Worm (Caenorhabditis elegans): Measurements from ENCODE around the gene ZK792.5.

ZK792.5 gene

DNA sequence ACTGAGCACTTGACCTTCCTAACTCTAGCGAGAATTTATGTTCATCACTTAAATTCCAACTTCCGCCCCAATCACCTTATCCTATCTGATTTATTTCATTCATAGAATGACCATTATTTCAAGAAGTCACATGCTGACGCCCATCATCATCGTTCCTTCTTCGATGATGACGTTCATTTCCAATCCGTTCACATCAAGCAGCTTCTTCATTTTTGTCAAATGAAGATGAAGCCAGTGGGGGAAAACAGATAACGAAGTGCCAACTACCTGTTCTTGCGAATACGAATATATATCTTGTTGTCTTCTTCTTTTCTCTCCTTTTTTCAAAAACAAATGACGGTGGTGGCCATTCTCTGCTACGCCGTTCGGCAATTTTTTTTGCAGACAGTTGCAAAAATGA lies 14.0 kb upstream of the ZK792.5 start:
- peak; percentile 29 for TF ChIP-seq nhr-23 (tag; optimal IDR thresholded peaks at IDR 0.05)
- peak; percentile 79 for TF ChIP-seq nhr-25 (tag; optimal IDR thresholded peaks at IDR 0.05)
- no peak for TF ChIP-seq daf-12 (tag; optimal IDR thresholded peaks at IDR 0.05)
- TF ChIP-seq ceh-16 (tag; optimal IDR thresholded peaks at IDR 0.05), result no peak
- TF ChIP-seq nhr-28 (tag; optimal IDR thresholded peaks at IDR 0.05), result no peak

ce11 chrIV:11700752-11701151 lies 12.8 kb upstream of the ZK792.5 start, which contains the start of gene dpy-20:
Gene dpy-20, minus strand, starts transcription at chrIV:11700852.
- TF ChIP-seq nhr-237 (tag; optimal IDR thresholded peaks at IDR 0.05) (no peak), nhr-25 (tag; optimal IDR thresholded peaks at IDR 0.05) (peak; percentile 24)

ce11 chrIV:11700100-11700499 lies 12.2 kb upstream of the ZK792.5 start:
- no peak for TF ChIP-seq pha-4 (tag; optimal IDR thresholded peaks at IDR 0.05)
- TF ChIP-seq nhr-23 (tag; optimal IDR thresholded peaks at IDR 0.05), result peak; percentile 89
- TF ChIP-seq nhr-25 (tag; optimal IDR thresholded peaks at IDR 0.05), result peak; percentile 77
- TF ChIP-seq elt-3 (tag; optimal IDR thresholded peaks at IDR 0.05), result peak in 1 of 3 experiments; percentile 75
- no peak for TF ChIP-seq egl-27 (tag; optimal IDR thresholded peaks at IDR 0.05)
- TF ChIP-seq lsy-12 (tag; optimal IDR thresholded peaks at IDR 0.05), result no peak
- TF ChIP-seq nhr-237 (tag; optimal IDR thresholded peaks at IDR 0.05), result no peak
- TF ChIP-seq nhr-43 (tag; optimal IDR thresholded peaks at IDR 0.05; ENCODE audit: poor library complexity, severe bottlenecking), result peak; percentile 50
- no peak for TF ChIP-seq ztf-4 (tag; optimal IDR thresholded peaks at IDR 0.05)

- TF ChIP-seq elt-1 (tag; optimal IDR thresholded peaks at IDR 0.05), result no peak
- no peak for TF ChIP-seq nhr-25 (tag; optimal IDR thresholded peaks at IDR 0.05)
- TF ChIP-seq eor-1 (tag; optimal IDR thresholded peaks at IDR 0.05), result no peak
- no peak for TF ChIP-seq nhr-237 (tag; optimal IDR thresholded peaks at IDR 0.05)
Observed at ce11 chrIV:11697514-11697913, 9.6 kb upstream of the ZK792.5 start.

DNA sequence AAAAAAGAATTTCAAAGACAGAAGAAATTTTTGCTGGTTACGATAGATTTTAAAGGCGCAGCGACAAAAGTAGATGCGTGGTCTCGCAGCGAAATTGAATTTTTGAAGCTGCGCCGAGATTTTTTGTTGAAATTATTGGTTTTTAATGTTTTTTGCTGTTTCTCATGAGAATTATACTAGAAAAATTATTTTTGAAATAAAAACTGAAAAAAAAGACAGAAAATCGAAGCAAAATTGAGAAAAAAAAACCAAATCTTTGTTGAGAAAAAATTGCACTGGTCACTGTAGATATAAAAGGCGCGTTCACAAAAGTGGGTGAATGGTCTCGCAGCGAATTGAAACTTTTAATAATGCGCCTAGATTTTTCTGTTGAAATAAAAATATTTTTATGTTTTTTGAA lies 7.7 kb upstream of the ZK792.5 start:
- TF ChIP-seq nhr-23 (tag; optimal IDR thresholded peaks at IDR 0.05) (peak; percentile 6), ceh-28 (tag; optimal IDR thresholded peaks at IDR 0.05) (no peak), unc-39 (tag; optimal IDR thresholded peaks at IDR 0.05) (no peak)

- TF ChIP-seq ceh-9 (tag; optimal IDR thresholded peaks at IDR 0.05) (no peak), nhr-43 (tag; optimal IDR thresholded peaks at IDR 0.05; ENCODE audit: poor library complexity, severe bottlenecking) (no peak), elt-2 (tag; optimal IDR thresholded peaks at IDR 0.05) (no peak), fos-1 (tag; optimal IDR thresholded peaks at IDR 0.05) (no peak), jun-1 (tag; optimal IDR thresholded peaks at IDR 0.05) (no peak), unc-62 (GFP tag; optimal IDR thresholded peaks at IDR 0.05) (no peak), eor-1 (tag; optimal IDR thresholded peaks at IDR 0.05) (no peak), ceh-16 (tag; optimal IDR thresholded peaks at IDR 0.05) (no peak), nfya-1 (tag; optimal IDR thresholded peaks at IDR 0.05; ENCODE audit: insufficient read depth) (no peak), fkh-10 (GFP tag; optimal IDR thresholded peaks at IDR 0.05) (no peak), pqm-1 (tag; optimal IDR thresholded peaks at IDR 0.05) (no peak), daf-12 (tag; optimal IDR thresholded peaks at IDR 0.05) (no peak), nhr-11 (tag; optimal IDR thresholded peaks at IDR 0.05) (no peak), mml-1 (tag; optimal IDR thresholded peaks at IDR 0.05) (no peak), lin-39 (tag; optimal IDR thresholded peaks at IDR 0.05) (no peak), ZK546.5 (tag; optimal IDR thresholded peaks at IDR 0.05) (no peak), ceh-82 (tag; optimal IDR thresholded peaks at IDR 0.05) (no peak)
Observed at ce11 chrIV:11694143-11694542, 6.2 kb upstream of the ZK792.5 start, which contains the start of gene ZK792.7. Gene ZK792.7, plus strand, starts transcription at chrIV:11694443.

ce11 chrIV:11693493-11693892 lies 5.6 kb upstream of the ZK792.5 start, which contains the start of gene ZK792.12:
Gene ZK792.12, plus strand, starts transcription at chrIV:11693793.
- TF ChIP-seq pha-4 (tag; optimal IDR thresholded peaks at IDR 0.05), result no peak
- TF ChIP-seq tbx-2 (tag; optimal IDR thresholded peaks at IDR 0.05), result no peak
- TF ChIP-seq nhr-67 (tag; optimal IDR thresholded peaks at IDR 0.05), result no peak
- TF ChIP-seq pqm-1 (tag; optimal IDR thresholded peaks at IDR 0.05), result no peak
- no peak for TF ChIP-seq sea-2 (GFP tag; optimal IDR thresholded peaks at IDR 0.05)
- no peak for TF ChIP-seq nhr-76 (tag; optimal IDR thresholded peaks at IDR 0.05)
- no peak for TF ChIP-seq ama-1 (optimal IDR thresholded peaks at IDR 0.05)
